Worm (Caenorhabditis elegans): ENCODE data around the gene F22B7.1.

The F22B7.1 gene

ce11 chrIII:8664897-8665388 is at the start of gene F22B7.1:
Gene F22B7.1 (plus strand): TSS chrIII:8665338.
- TF ChIP-seq madf-10 (tag; optimal IDR thresholded peaks at IDR 0.05), result no peak
- TF ChIP-seq egl-44 (GFP tag; IDR thresholded peaks at IDR 0.05), result no peak
- TF ChIP-seq rpc-1 (optimal IDR thresholded peaks at IDR 0.05), result no peak
- no peak for TF ChIP-seq rpc-1 (tag; optimal IDR thresholded peaks at IDR 0.05)
- TF ChIP-seq let-526 (GFP tag; IDR thresholded peaks at IDR 0.05), result no peak

ce11 chrIII:8616587-8616986 is 48.6 kb upstream of the F22B7.1 start, which contains the start of gene C06E1.11:
Gene C06E1.11 (minus strand): TSS chrIII:8616687.
- TF ChIP-seq Y56A3A.18 (GFP tag; IDR thresholded peaks at IDR 0.05) (no peak), gei-17 (GFP tag; optimal IDR thresholded peaks at IDR 0.05) (no peak), unc-130 (GFP tag; optimal IDR thresholded peaks at IDR 0.05) (no peak), lin-40 (tag; optimal IDR thresholded peaks at IDR 0.05) (no peak), hmg-20 (GFP tag; IDR thresholded peaks at IDR 0.05) (no peak), nhr-80 (tag; optimal IDR thresholded peaks at IDR 0.05) (no peak), ztf-3 (GFP tag; optimal IDR thresholded peaks at IDR 0.05) (no peak), ceh-79 (tag; optimal IDR thresholded peaks at IDR 0.05) (no peak), him-1 (tag; optimal IDR thresholded peaks at IDR 0.05) (no peak), ztf-26 (tag; optimal IDR thresholded peaks at IDR 0.05) (no peak), B0019.2 (GFP tag; conservative IDR thresholded peaks at IDR 0.05) (no peak), F57C9.4 (tag; optimal IDR thresholded peaks at IDR 0.05) (no peak), nhr-120 (GFP tag; IDR thresholded peaks at IDR 0.05) (no peak), Y53G8AR.9 (GFP tag; conservative IDR thresholded peaks at IDR 0.05) (no peak)

ce11 chrIII:8618412-8618960 is 46.7 kb upstream of the F22B7.1 start, which contains the start of gene C13G5.2:
Gene C13G5.2 (minus strand): TSS chrIII:8618462.
- peak; percentile 46 for TF ChIP-seq efl-1 (GFP tag; optimal IDR thresholded peaks at IDR 0.05)
- TF ChIP-seq snpc-1.3 (tag; optimal IDR thresholded peaks at IDR 0.05; ENCODE audit: insufficient read depth), result peak; percentile 48
- no peak for TF ChIP-seq zim-3 (tag; optimal IDR thresholded peaks at IDR 0.05)
- no peak for TF ChIP-seq athp-1 (tag; optimal IDR thresholded peaks at IDR 0.05)
- TF ChIP-seq madf-6 (GFP tag; IDR thresholded peaks at IDR 0.05), result peak; percentile 91
- no peak for TF ChIP-seq T07F8.4 (tag; optimal IDR thresholded peaks at IDR 0.05)
- TF ChIP-seq F10E7.11 (tag; optimal IDR thresholded peaks at IDR 0.05), result no peak
- TF ChIP-seq madf-8 (GFP tag; conservative IDR thresholded peaks at IDR 0.05), result peak; percentile 77
- TF ChIP-seq lin-54 (GFP tag; optimal IDR thresholded peaks at IDR 0.05), result peak; percentile 9
- TF ChIP-seq mcd-1 (GFP tag; IDR thresholded peaks at IDR 0.05), result peak; percentile 27; the same call in 1 of the 2 replicates
- TF ChIP-seq D2030.7 (GFP tag; IDR thresholded peaks at IDR 0.05), result peak; percentile 55; the same call in 1 of the 2 replicates
- TF ChIP-seq tlf-1 (GFP tag; optimal IDR thresholded peaks at IDR 0.05), result no peak
- TF ChIP-seq tbp1 (GFP tag; optimal IDR thresholded peaks at IDR 0.05), result peak; percentile 31
- peak; percentile 92 for TF ChIP-seq F33H1.4 (GFP tag; IDR thresholded peaks at IDR 0.05)
- peak; percentile 87 for TF ChIP-seq xnd-1 (tag; optimal IDR thresholded peaks at IDR 0.05)
- TF ChIP-seq snpc-3.4 (tag; optimal IDR thresholded peaks at IDR 0.05), result peak; percentile 74
- TF ChIP-seq hsf-1 (GFP tag; IDR thresholded peaks at IDR 0.05), result 0 out of 2 replicates have a peak, but pooled peaks have one; percentile 46
- no peak for TF ChIP-seq F55B11.4 (tag; optimal IDR thresholded peaks at IDR 0.05; ENCODE audit: borderline replicate concordance, insufficient read depth)
- TF ChIP-seq lsl-1 (GFP tag; optimal IDR thresholded peaks at IDR 0.05), result peak; percentile 94

Data from whole organism, young adult.